Worm (Caenorhabditis elegans): ENCODE results near the gene str-46.

DNA sequence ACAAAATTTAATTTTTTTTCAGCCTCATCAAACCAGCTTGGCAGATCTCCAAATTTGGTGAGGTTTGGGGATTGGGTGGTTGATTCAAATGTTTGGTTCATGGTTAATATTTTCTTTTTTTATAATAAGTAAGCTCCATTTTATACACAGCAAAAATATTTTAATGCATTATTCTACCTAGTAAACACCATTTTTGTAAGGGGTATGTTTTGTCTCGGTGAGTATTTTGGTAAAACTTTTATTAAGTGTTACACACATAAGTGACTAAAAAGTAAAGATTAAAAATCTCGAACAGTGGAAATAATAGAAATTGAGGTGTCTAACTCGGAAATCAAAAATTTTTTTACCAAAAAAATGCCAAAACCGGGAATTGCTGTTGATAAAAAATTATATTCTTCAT lies 11.1 kb downstream of the str-46 start, which contains the start of gene srw-4:
- no peak for TF ChIP-seq unc-39 (tag; optimal IDR thresholded peaks at IDR 0.05)
- no peak for TF ChIP-seq nhr-11 (tag; optimal IDR thresholded peaks at IDR 0.05)
- no peak for TF ChIP-seq mdl-1 (tag; optimal IDR thresholded peaks at IDR 0.05)
- TF ChIP-seq elt-1 (tag; optimal IDR thresholded peaks at IDR 0.05), result no peak
- TF ChIP-seq ztf-11 (tag; optimal IDR thresholded peaks at IDR 0.05), result no peak
- TF ChIP-seq ceh-82 (tag; optimal IDR thresholded peaks at IDR 0.05), result no peak

Data from whole organism, L2 larva.